Worm (Caenorhabditis elegans) whole organism, young adult: ENCODE results near the gene R160.14.

Experiments
- D2030.7 ChIP-seq: fragments of 200-800 bp; sonication (Bioruptor generic); IDR thresholded peaks from 2 replicates; pipeline ENCODE4 v1.3.6; 2022; ENCODE audit warnings: missing genetic modification reagents, missing genetic modification characterization, missing compliant biosample characterization
- F22D6.2 ChIP-seq: sonication (generic microtip); optimal IDR thresholded peaks from 2 replicates; lab custom pipeline; 2016; ENCODE audit warnings: mild to moderate bottlenecking, missing genetic modification characterization, missing compliant biosample characterization
- F33H1.4 ChIP-seq: fragments of 200-800 bp; sonication (Bioruptor generic); IDR thresholded peaks from 2 replicates; pipeline ENCODE4 v1.3.6; 2022; ENCODE audit warnings: missing genetic modification reagents, missing genetic modification characterization, missing compliant biosample characterization
- F57A8.1 ChIP-seq: fragments of 200-800 bp; sonication (Bioruptor generic); optimal IDR thresholded peaks from 2 replicates; lab custom pipeline; 2018; ENCODE audit warnings: mild to moderate bottlenecking, missing genetic modification characterization, moderate library complexity, missing compliant biosample characterization
- F57C9.4 ChIP-seq: sonication (generic microtip); optimal IDR thresholded peaks from 2 replicates; lab custom pipeline; 2017; ENCODE audit warnings: mild to moderate bottlenecking, missing genetic modification characterization, missing compliant biosample characterization
- K11D2.4 ChIP-seq: fragments of 200-800 bp; sonication (Bioruptor generic); IDR thresholded peaks from 2 replicates; pipeline ENCODE4 v1.3.6; 2022; ENCODE audit warnings: missing genetic modification reagents, missing genetic modification characterization, missing compliant biosample characterization
- K12H6.12 ChIP-seq: fragments of 200-800 bp; sonication (Bioruptor generic); optimal IDR thresholded peaks from 2 replicates; lab custom pipeline; 2018; ENCODE audit warnings: mild to moderate bottlenecking, missing genetic modification characterization, missing compliant biosample characterization
- T07F8.4 ChIP-seq: sonication (generic microtip); optimal IDR thresholded peaks from 2 replicates; lab custom pipeline; 2016; ENCODE audit warnings: mild to moderate bottlenecking, missing genetic modification characterization, moderate library complexity, missing compliant biosample characterization
- Y53G8AR.9 ChIP-seq: fragments of 200-800 bp; sonication (Bioruptor generic); conservative IDR thresholded peaks from 2 replicates; pipeline ENCODE4 v1.3.6; 2022; ENCODE audit warnings: missing genetic modification reagents, missing genetic modification characterization, missing compliant biosample characterization
- Y67H2A.10 ChIP-seq: fragments of 200-800 bp; sonication (Bioruptor generic); conservative IDR thresholded peaks from 2 replicates; pipeline ENCODE4 v1.3.6; 2022; ENCODE audit warnings: missing genetic modification reagents, missing genetic modification characterization, missing compliant biosample characterization
- Y79H2A.3 ChIP-seq: fragments of 200-800 bp; sonication (Bioruptor generic); conservative IDR thresholded peaks from 2 replicates; pipeline ENCODE4 v1.3.6; 2022; ENCODE audit warnings: missing genetic modification reagents, missing genetic modification characterization, missing compliant biosample characterization
- Y95B8A.8 ChIP-seq: fragments of 200-800 bp; sonication (Bioruptor generic); IDR thresholded peaks from 2 replicates; pipeline ENCODE4 v1.3.6; 2022; ENCODE audit warnings: missing genetic modification reagents, missing genetic modification characterization, missing compliant biosample characterization
- akir-1 ChIP-seq: fragments of 200-800 bp; sonication (Bioruptor generic); optimal IDR thresholded peaks from 2 replicates; lab custom pipeline; 2018; ENCODE audit warnings: mild to moderate bottlenecking, missing genetic modification characterization, moderate library complexity, missing compliant biosample characterization
- ama-1 ChIP-seq, 3 experiments: fragments of 150-350 bp in 1 of 3; sonication (generic microtip) in 2 of 3; optimal IDR thresholded peaks; 2 replicates each; lab custom pipeline; 2014 to 2018; ENCODE audit warnings: missing biosample characterization in 2 of 3, missing genetic modification characterization in 2 of 3, missing genetic modification reagents in 2 of 3
- aptf-3 ChIP-seq: fragments of 200-800 bp; sonication (Bioruptor generic); IDR thresholded peaks from 2 replicates; pipeline ENCODE4 v1.3.6; 2022; ENCODE audit warnings: missing genetic modification characterization, missing compliant biosample characterization
- athp-1 ChIP-seq: sonication (generic microtip); optimal IDR thresholded peaks from 2 replicates; lab custom pipeline; 2017; ENCODE audit warnings: mild to moderate bottlenecking, missing genetic modification characterization, missing compliant biosample characterization
- ccch-3 ChIP-seq: fragments of 200-800 bp; sonication (Bioruptor generic); optimal IDR thresholded peaks from 2 replicates; lab custom pipeline; 2018; ENCODE audit warnings: mild to moderate bottlenecking, missing genetic modification characterization, missing compliant biosample characterization
- cebp-1 ChIP-seq, 2 experiments: fragments of 200-800 bp in 1 of 2; sonication (Bioruptor generic) in 1 of 2; sonication (generic microtip) in 1 of 2; IDR thresholded peaks in 1 of 2; optimal IDR thresholded peaks in 1 of 2; 2 replicates each; pipeline versions ENCODE4 v1.3.6 to Lab custom; 2017 to 2022; ENCODE audit warnings: missing compliant biosample characterization in 2 of 2, missing genetic modification characterization in 2 of 2, mild to moderate bottlenecking in 1 of 2, missing genetic modification reagents in 1 of 2, moderate library complexity in 1 of 2
- ceh-100 ChIP-seq: fragments of 200-800 bp; sonication (Bioruptor generic); IDR thresholded peaks from 2 replicates; pipeline ENCODE4 v1.3.6; 2022; ENCODE audit warnings: missing genetic modification reagents, missing genetic modification characterization, missing compliant biosample characterization
- ceh-27 ChIP-seq: fragments of 200-800 bp; sonication (Bioruptor generic); optimal IDR thresholded peaks from 2 replicates; lab custom pipeline; 2018; ENCODE audit warnings: mild to moderate bottlenecking, missing genetic modification characterization, moderate library complexity, missing compliant biosample characterization
- ceh-40 ChIP-seq: fragments of 200-800 bp; sonication (Bioruptor generic); IDR thresholded peaks from 2 replicates; pipeline ENCODE4 v1.3.6; 2022; ENCODE audit warnings: missing genetic modification characterization, missing compliant biosample characterization
- ceh-79 ChIP-seq: sonication (generic microtip); optimal IDR thresholded peaks from 2 replicates; lab custom pipeline; 2017; ENCODE audit warnings: mild to moderate bottlenecking, missing genetic modification characterization, missing compliant biosample characterization
- chd-7 ChIP-seq: sonication (generic microtip); optimal IDR thresholded peaks from 2 replicates; lab custom pipeline; 2016; ENCODE audit warnings: mild to moderate bottlenecking, missing genetic modification characterization, moderate library complexity, missing compliant biosample characterization
- die-1 ChIP-seq: sonication (generic microtip); optimal IDR thresholded peaks from 2 replicates; lab custom pipeline; 2016; ENCODE audit warnings: missing genotype, mild to moderate bottlenecking, missing genetic modification characterization, missing compliant biosample characterization
- dox-1 ChIP-seq: fragments of 200-800 bp; sonication (Bioruptor generic); IDR thresholded peaks from 2 replicates; pipeline ENCODE4 v1.3.6; 2022; ENCODE audit warnings: missing genetic modification reagents, missing genetic modification characterization, missing compliant biosample characterization
- efl-1 ChIP-seq: fragments of 150-350 bp; optimal IDR thresholded peaks from 2 replicates; lab custom pipeline; 2014; ENCODE audit warnings: missing biosample characterization, missing genetic modification reagents, missing genetic modification characterization
- egl-18 ChIP-seq: fragments of 200-800 bp; sonication (Bioruptor generic); IDR thresholded peaks from 2 replicates; pipeline ENCODE4 v1.3.6; 2022; ENCODE audit warnings: missing genetic modification reagents, missing genetic modification characterization, missing compliant biosample characterization
- egrh-3 ChIP-seq: fragments of 200-800 bp; sonication (Bioruptor generic); IDR thresholded peaks from 2 replicates; pipeline ENCODE4 v1.3.6; 2022; ENCODE audit warnings: missing genetic modification reagents, missing genetic modification characterization, missing compliant biosample characterization
- fkh-3 ChIP-seq: sonication (generic microtip); optimal IDR thresholded peaks from 2 replicates; lab custom pipeline; 2016; ENCODE audit warnings: mild to moderate bottlenecking, missing genetic modification characterization, missing compliant biosample characterization
- hlh-12 ChIP-seq: sonication (generic microtip); optimal IDR thresholded peaks from 2 replicates; lab custom pipeline; 2016; ENCODE audit warnings: missing genetic modification characterization, missing compliant biosample characterization
- hrde-1 ChIP-seq: sonication (generic microtip); optimal IDR thresholded peaks from 2 replicates; lab custom pipeline; 2016; ENCODE audit warnings: missing genetic modification characterization, mild to moderate bottlenecking, missing compliant biosample characterization, moderate library complexity, missing genotype, missing genetic modification reagents, borderline replicate concordance
- hsf-1 ChIP-seq: fragments of 200-800 bp; sonication (Bioruptor generic); IDR thresholded peaks from 2 replicates; pipeline ENCODE4 v1.3.6; 2022; ENCODE audit warnings: missing genetic modification reagents, missing genetic modification characterization, missing compliant biosample characterization
- let-526 ChIP-seq: fragments of 200-800 bp; sonication (Bioruptor generic); IDR thresholded peaks from 2 replicates; pipeline ENCODE4 v1.3.6; 2022; ENCODE audit warnings: missing genetic modification reagents, missing genetic modification characterization, missing compliant biosample characterization
- let-607 ChIP-seq, 2 experiments: fragments of 200-800 bp in 1 of 2; sonication (Bioruptor generic) in 1 of 2; sonication (generic microtip) in 1 of 2; optimal IDR thresholded peaks; 2 replicates each; lab custom pipeline; 2016 to 2018; ENCODE audit warnings: mild to moderate bottlenecking in 2 of 2, missing compliant biosample characterization in 2 of 2, missing genetic modification characterization in 2 of 2, moderate library complexity in 2 of 2, missing genotype in 1 of 2
- lir-1 ChIP-seq: fragments of 200-800 bp; sonication (Bioruptor generic); conservative IDR thresholded peaks from 2 replicates; pipeline ENCODE4 v1.3.6; 2022; ENCODE audit warnings: missing genetic modification reagents, missing genetic modification characterization, missing compliant biosample characterization
- madf-6 ChIP-seq: fragments of 200-800 bp; sonication (Bioruptor generic); IDR thresholded peaks from 2 replicates; pipeline ENCODE4 v1.3.6; 2022; ENCODE audit warnings: missing genetic modification reagents, missing genetic modification characterization, missing compliant biosample characterization
- madf-8 ChIP-seq: fragments of 200-800 bp; sonication (Bioruptor generic); conservative IDR thresholded peaks from 2 replicates; pipeline ENCODE4 v1.3.6; 2022; ENCODE audit warnings: missing genetic modification reagents, missing genetic modification characterization, missing compliant biosample characterization
- mcd-1 ChIP-seq: fragments of 200-800 bp; sonication (Bioruptor generic); IDR thresholded peaks from 2 replicates; pipeline ENCODE4 v1.3.6; 2022; ENCODE audit warnings: missing genetic modification reagents, missing genetic modification characterization, missing compliant biosample characterization
- mel-28 ChIP-seq: sonication (generic microtip); optimal IDR thresholded peaks from 2 replicates; lab custom pipeline; 2016; ENCODE audit warnings: borderline replicate concordance, mild to moderate bottlenecking, missing genetic modification characterization, missing compliant biosample characterization
- mxl-1 ChIP-seq: sonication (generic microtip); optimal IDR thresholded peaks from 2 replicates; lab custom pipeline; 2016; ENCODE audit warnings: missing genetic modification characterization, missing compliant biosample characterization
- nfya-2 ChIP-seq: fragments of 200-800 bp; sonication (Bioruptor generic); IDR thresholded peaks from 2 replicates; pipeline ENCODE4 v1.3.6; 2022; ENCODE audit warnings: missing genetic modification reagents, missing genetic modification characterization, missing compliant biosample characterization
- nhr-27 ChIP-seq: fragments of 200-800 bp; sonication (Bioruptor generic); optimal IDR thresholded peaks from 2 replicates; lab custom pipeline; 2018; ENCODE audit warnings: mild to moderate bottlenecking, missing genetic modification characterization, moderate library complexity, missing compliant biosample characterization
- rcor-1 ChIP-seq: fragments of 200-800 bp; sonication (Bioruptor generic); IDR thresholded peaks from 2 replicates; pipeline ENCODE4 v1.3.6; 2022; ENCODE audit warnings: missing genetic modification reagents, missing genetic modification characterization, missing compliant biosample characterization
- snpc-1.3 ChIP-seq: sonication (generic microtip); optimal IDR thresholded peaks from 2 replicates; lab custom pipeline; 2017; ENCODE audit warnings: missing genetic modification characterization, mild to moderate bottlenecking, missing compliant biosample characterization, antibody characterized with exemption, moderate library complexity, missing genotype, missing genetic modification reagents; ENCODE audit not compliant: insufficient read depth
- xnd-1 ChIP-seq: sonication (generic microtip); optimal IDR thresholded peaks from 2 replicates; lab custom pipeline; 2016; ENCODE audit warnings: missing genotype, missing genetic modification reagents, missing genetic modification characterization, missing compliant biosample characterization
- zfh-2 ChIP-seq: fragments of 200-800 bp; sonication (Bioruptor generic); conservative IDR thresholded peaks from 2 replicates; pipeline ENCODE4 v1.3.6; 2022; ENCODE audit warnings: missing genetic modification reagents, missing genetic modification characterization, missing compliant biosample characterization

Gene R160.14

DNA sequence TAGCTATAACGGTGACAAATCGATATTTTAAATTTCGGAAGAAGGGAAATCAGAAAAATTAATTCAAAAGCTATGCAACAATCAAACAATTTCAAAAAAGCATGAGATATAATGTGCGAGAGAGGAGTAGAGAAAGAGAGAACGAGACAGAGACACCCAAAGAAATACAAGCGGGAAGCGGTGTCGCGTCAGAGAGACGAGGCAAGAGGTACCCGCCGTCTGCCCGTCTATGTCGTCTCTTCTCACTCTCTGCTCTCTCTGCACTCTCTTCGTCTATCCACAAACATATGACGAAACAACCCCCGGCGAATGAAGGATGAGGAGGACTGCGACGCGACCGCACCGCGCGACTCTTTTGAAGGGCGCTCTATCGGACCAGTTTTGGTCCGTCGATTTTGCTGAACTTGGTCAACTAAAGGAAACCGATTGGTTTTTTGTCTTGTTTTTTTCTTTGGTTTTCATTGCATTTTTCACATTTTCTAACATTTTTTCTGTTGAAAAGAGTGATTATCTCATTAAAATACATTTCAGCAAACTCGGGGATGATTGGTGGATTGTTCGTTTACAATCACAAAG lies 17.0 kb upstream of the R160.14 start, which contains the start of gene dpy-23 (continued):
- no peak for TF ChIP-seq efl-1 (GFP tag; lab: Kevin White, UChicago)
- TF ChIP-seq hlh-12 (tag; lab: Kevin White, UChicago), result no peak
- no peak for TF ChIP-seq nhr-27 (tag; lab: Kevin White, UChicago)
- peak; percentile 93 for TF ChIP-seq K12H6.12 (tag; lab: Kevin White, UChicago)
- no peak for TF ChIP-seq hsf-1
- no peak for TF ChIP-seq ceh-79 (tag; lab: Kevin White, UChicago)
- TF ChIP-seq cebp-1 (GFP tag; IDR thresholded peaks at IDR 0.05; lab: Robert Waterston, UW), result peak; percentile 84
- TF ChIP-seq cebp-1 (tag; optimal IDR thresholded peaks at IDR 0.05; lab: Kevin White, UChicago), result peak; percentile 96
- TF ChIP-seq Y67H2A.10 (GFP tag; lab: Robert Waterston, UW), result peak; percentile 64
- TF ChIP-seq mel-28 (tag; lab: Kevin White, UChicago), result no peak
- no peak for TF ChIP-seq mxl-1 (tag; lab: Kevin White, UChicago)
- TF ChIP-seq F22D6.2 (tag; lab: Kevin White, UChicago), result peak; percentile 35
- no peak for TF ChIP-seq ama-1 (optimal IDR thresholded peaks at IDR 0.05; lab: Kevin White, UChicago)
- TF ChIP-seq ama-1 (GFP tag; optimal IDR thresholded peaks at IDR 0.05; lab: Kevin White, UChicago), result no peak
- no peak for TF ChIP-seq F57A8.1 (GFP tag; lab: Kevin White, UChicago)
- no peak for TF ChIP-seq F33H1.4 (GFP tag; lab: Robert Waterston, UW)
- no peak for TF ChIP-seq nfya-2 (GFP tag; lab: Robert Waterston, UW)
- no peak for TF ChIP-seq snpc-1.3 (tag; lab: Kevin White, UChicago)
- TF ChIP-seq ceh-40 (GFP tag; lab: Robert Waterston, UW), result no peak
- peak; percentile 71 for TF ChIP-seq mcd-1 (GFP tag; lab: Robert Waterston, UW)
- 0 out of 2 replicates have a peak, but pooled peaks have one; percentile 19 for TF ChIP-seq Y95B8A.8 (GFP tag; lab: Robert Waterston, UW)
- peak; percentile 23 for TF ChIP-seq athp-1
- no peak for TF ChIP-seq fkh-3 (tag; lab: Kevin White, UChicago)
- no peak for TF ChIP-seq aptf-3 (GFP tag; lab: Robert Waterston, UW)
- TF ChIP-seq ceh-27, result peak; percentile 95
- TF ChIP-seq rcor-1 (GFP tag; lab: Robert Waterston, UW), result peak; percentile 61
- TF ChIP-seq akir-1 (GFP tag; lab: Kevin White, UChicago), result no peak
- TF ChIP-seq lir-1 (GFP tag; lab: Robert Waterston, UW), result peak; percentile 71; the same call in 1 of the 2 replicates
- no peak for TF ChIP-seq ccch-3 (GFP tag; lab: Kevin White, UChicago)
- TF ChIP-seq T07F8.4 (tag; lab: Kevin White, UChicago), result no peak
- TF ChIP-seq die-1 (tag; lab: Kevin White, UChicago), result peak; percentile 16
- peak; percentile 99 for TF ChIP-seq zfh-2
- TF ChIP-seq egl-18, result no peak
- peak; percentile 60 for TF ChIP-seq egrh-3
- TF ChIP-seq madf-8 (GFP tag; lab: Robert Waterston, UW), result no peak
- peak; percentile 82 for TF ChIP-seq chd-7 (tag; lab: Kevin White, UChicago)
- TF ChIP-seq Y79H2A.3 (GFP tag; lab: Robert Waterston, UW), result no peak
- TF ChIP-seq madf-6 (GFP tag; lab: Robert Waterston, UW), result peak; percentile 40
- TF ChIP-seq ceh-100 (GFP tag; lab: Robert Waterston, UW), result no peak
- TF ChIP-seq hrde-1 (tag; lab: Kevin White, UChicago), result no peak
- peak in 1 of 2 experiments; percentile 59 for TF ChIP-seq let-607 (tag; optimal IDR thresholded peaks at IDR 0.05; lab: Kevin White, UChicago)
- TF ChIP-seq dox-1 (GFP tag; lab: Robert Waterston, UW), result peak; percentile 87
- no peak for TF ChIP-seq xnd-1 (tag; lab: Kevin White, UChicago)
- peak; percentile 82 for TF ChIP-seq K11D2.4 (GFP tag; lab: Robert Waterston, UW)
- TF ChIP-seq let-526 (GFP tag; lab: Robert Waterston, UW), result peak; percentile 54; the same call in 1 of the 2 replicates
- peak; percentile 69; the same call in 1 of the 2 replicates for TF ChIP-seq Y53G8AR.9 (GFP tag; lab: Robert Waterston, UW)
- TF ChIP-seq F57C9.4 (tag; lab: Kevin White, UChicago), result no peak
- TF ChIP-seq D2030.7 (GFP tag; lab: Robert Waterston, UW), result no peak
